Worm (Caenorhabditis elegans) whole organism, early embryonic: Measurements from ENCODE around the gene srt-69.

Source experiments
- ama-1 ChIP-seq: fragments of 150-350 bp; optimal IDR thresholded peaks from 2 replicates; lab custom pipeline; 2014
- ceh-13 ChIP-seq: fragments of 200-800 bp; sonication (Bioruptor generic); optimal IDR thresholded peaks from 2 replicates; lab custom pipeline; 2018; ENCODE audit warnings: mild to moderate bottlenecking, missing genetic modification characterization, missing compliant biosample characterization
- flt-1 ChIP-seq: fragments of 200-800 bp; sonication (Bioruptor generic); IDR thresholded peaks from 2 replicates; pipeline ENCODE4 v1.3.6; 2022; ENCODE audit warnings: missing genetic modification characterization, missing compliant biosample characterization
- hmbx-1 ChIP-seq: sonication (generic microtip); optimal IDR thresholded peaks from 2 replicates; lab custom pipeline; 2016; ENCODE audit warnings: mild to moderate bottlenecking, missing genetic modification characterization, missing compliant biosample characterization
- hmg-4 ChIP-seq: fragments of 200-800 bp; sonication (Bioruptor generic); optimal IDR thresholded peaks from 2 replicates; lab custom pipeline; 2018; ENCODE audit warnings: mild to moderate bottlenecking, missing genetic modification characterization, missing compliant biosample characterization
- hnd-1 ChIP-seq: sonication (generic microtip); optimal IDR thresholded peaks from 2 replicates; lab custom pipeline; 2016; ENCODE audit warnings: missing genetic modification characterization, missing compliant biosample characterization
- pes-1 ChIP-seq: fragments of 200-800 bp; sonication (Bioruptor generic); IDR thresholded peaks from 2 replicates; pipeline ENCODE4 v1.3.6; 2022; ENCODE audit warnings: missing genetic modification reagents, missing genetic modification characterization, missing compliant biosample characterization
- scrt-1 ChIP-seq: fragments of 200-800 bp; sonication (Bioruptor generic); IDR thresholded peaks from 2 replicates; pipeline ENCODE4 v1.3.6; 2022; ENCODE audit warnings: missing genetic modification characterization, missing compliant biosample characterization
- tbx-11 ChIP-seq: fragments of 200-800 bp; sonication (Bioruptor generic); IDR thresholded peaks from 2 replicates; pipeline ENCODE4 v1.3.6; 2022; ENCODE audit warnings: missing genetic modification characterization, missing compliant biosample characterization
- tbx-37 ChIP-seq: fragments of 200-800 bp; sonication (Bioruptor generic); conservative IDR thresholded peaks from 2 replicates; pipeline ENCODE4 v1.3.6; 2022; ENCODE audit warnings: missing genetic modification reagents, missing genetic modification characterization, missing compliant biosample characterization
- tra-4 ChIP-seq: sonication (generic microtip); optimal IDR thresholded peaks from 2 replicates; lab custom pipeline; 2017; ENCODE audit warnings: missing genetic modification characterization, missing compliant biosample characterization

DNA sequence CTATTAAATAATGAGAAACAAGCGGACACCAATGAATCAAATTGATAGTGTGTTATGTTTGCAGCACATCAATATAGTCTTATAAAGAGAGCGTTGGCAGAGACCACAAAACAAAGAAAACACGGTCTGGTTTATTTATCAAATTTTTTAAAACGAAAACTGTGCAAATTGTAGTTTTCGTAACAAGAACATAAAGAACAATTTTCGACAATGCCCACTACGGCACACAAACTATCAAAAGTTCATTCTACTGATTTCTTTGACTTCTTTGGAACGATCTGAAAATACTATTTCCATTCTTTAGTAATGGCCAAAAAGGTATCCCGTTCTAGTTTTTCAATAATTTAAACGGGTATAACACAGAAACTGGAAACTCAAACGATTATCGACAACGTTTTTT is 28.4 kb downstream of the srt-69 start, which contains the start of gene cest-35.2:
- TF ChIP-seq tbx-37 (GFP tag; lab: Robert Waterston, UW) (no peak), ama-1 (lab: Kevin White, UChicago) (no peak), tbx-11 (GFP tag; lab: Robert Waterston, UW) (no peak), scrt-1 (GFP tag; lab: Robert Waterston, UW) (no peak), hmg-4 (no peak), hmbx-1 (tag; lab: Kevin White, UChicago) (no peak), tra-4 (tag; lab: Kevin White, UChicago) (no peak), ceh-13 (no peak), pes-1 (GFP tag; lab: Robert Waterston, UW) (no peak), hnd-1 (tag; lab: Kevin White, UChicago) (no peak), flt-1 (GFP tag; lab: Robert Waterston, UW) (no peak)
